Fruit fly (Drosophila melanogaster) whole organism, embryonic: Measurements from ENCODE around the gene Miga.

Source experiments
- BtbVII ChIP-seq: fragments of 200-800 bp; sonication (Bioruptor generic); optimal IDR thresholded peaks from 3 replicates; lab custom pipeline; 2017; ENCODE audit warnings: missing biosample characterization, mild to moderate bottlenecking, missing genetic modification characterization
- CG10274 ChIP-seq: fragments of 200-800 bp; sonication (Bioruptor generic); optimal IDR thresholded peaks from 3 replicates; lab custom pipeline; 2017; ENCODE audit warnings: missing biosample characterization, mild to moderate bottlenecking, missing genetic modification characterization
- CG10366 ChIP-seq: fragments of 200-800 bp; sonication (Bioruptor generic); IDR thresholded peaks from 2 replicates; pipeline ENCODE4 v1.3.6; 2022; ENCODE audit warnings: missing biosample characterization, missing genetic modification characterization
- CG10462 ChIP-seq: fragments of 200-800 bp; sonication (Bioruptor generic); optimal IDR thresholded peaks from 2 replicates; lab custom pipeline; 2016; ENCODE audit warnings: missing biosample characterization, missing genetic modification characterization
- CG12391 ChIP-seq: fragments of 200-800 bp; sonication (Bioruptor generic); optimal IDR thresholded peaks from 3 replicates; lab custom pipeline; 2018; ENCODE audit warnings: missing biosample characterization, mild to moderate bottlenecking, missing genetic modification characterization, moderate library complexity
- CG16815 ChIP-seq: fragments of 200-800 bp; sonication (Bioruptor generic); optimal IDR thresholded peaks from 3 replicates; lab custom pipeline; 2017; ENCODE audit warnings: missing biosample characterization, mild to moderate bottlenecking, missing genetic modification characterization
- CG17385 ChIP-seq: fragments of 200-800 bp; sonication (Bioruptor generic); optimal IDR thresholded peaks from 3 replicates; lab custom pipeline; 2018; ENCODE audit warnings: missing biosample characterization, mild to moderate bottlenecking, missing genetic modification characterization
- CG2120 ChIP-seq: fragments of 200-800 bp; sonication (Bioruptor generic); optimal IDR thresholded peaks from 3 replicates; lab custom pipeline; 2016; ENCODE audit warnings: missing biosample characterization, missing genetic modification characterization
- CG30431 ChIP-seq: fragments of 200-800 bp; sonication (Bioruptor generic); optimal IDR thresholded peaks from 2 replicates; lab custom pipeline; 2017; ENCODE audit warnings: missing biosample characterization, missing genetic modification characterization
- CG3065 ChIP-seq: fragments of 200-800 bp; sonication (Bioruptor generic); optimal IDR thresholded peaks from 2 replicates; lab custom pipeline; 2016; ENCODE audit warnings: missing biosample characterization, missing genetic modification characterization
- CG34376 ChIP-seq: fragments of 200-800 bp; sonication (Bioruptor generic); optimal IDR thresholded peaks from 2 replicates; lab custom pipeline; 2018; ENCODE audit warnings: missing biosample characterization, mild to moderate bottlenecking, missing genetic modification characterization
- CG3838 ChIP-seq: fragments of 200-800 bp; sonication (Bioruptor generic); optimal IDR thresholded peaks from 3 replicates; lab custom pipeline; 2016; ENCODE audit warnings: missing biosample characterization, missing genetic modification characterization
- CG6254 ChIP-seq: fragments of 200-800 bp; sonication (Bioruptor generic); optimal IDR thresholded peaks from 3 replicates; lab custom pipeline; 2017; ENCODE audit warnings: mild to moderate bottlenecking, missing biosample characterization, missing genetic modification reagents, missing genetic modification characterization
- CG6765 ChIP-seq: fragments of 200-800 bp; sonication (Bioruptor generic); optimal IDR thresholded peaks from 3 replicates; lab custom pipeline; 2017; ENCODE audit warnings: missing biosample characterization, mild to moderate bottlenecking, missing genetic modification characterization
- CG7556 ChIP-seq: fragments of 200-800 bp; sonication (Bioruptor generic); optimal IDR thresholded peaks from 2 replicates; lab custom pipeline; 2017; ENCODE audit warnings: missing biosample characterization, mild to moderate bottlenecking, missing genetic modification characterization
- CG7839 ChIP-seq: fragments of 200-800 bp; sonication (Bioruptor generic); optimal IDR thresholded peaks from 3 replicates; lab custom pipeline; 2018; ENCODE audit warnings: missing biosample characterization, mild to moderate bottlenecking, missing genetic modification characterization, moderate library complexity
- Camta ChIP-seq: fragments of 200-800 bp; sonication (Bioruptor generic); optimal IDR thresholded peaks from 2 replicates; lab custom pipeline; 2016; ENCODE audit warnings: missing biosample characterization, missing genetic modification characterization
- CkIIα-i1 ChIP-seq: fragments of 200-800 bp; sonication (Bioruptor generic); IDR thresholded peaks from 2 replicates; pipeline ENCODE4 v1.3.6; 2022; ENCODE audit warnings: missing biosample characterization, missing genetic modification characterization
- Dip2 ChIP-seq: fragments of 200-800 bp; sonication (Bioruptor generic); IDR thresholded peaks from 2 replicates; pipeline ENCODE4 v1.3.6; 2022; ENCODE audit warnings: missing biosample characterization, missing genetic modification characterization
- Doc3 ChIP-seq: fragments of 200-800 bp; sonication (Bioruptor generic); IDR thresholded peaks from 3 replicates; pipeline ENCODE4 v1.3.6; 2022; ENCODE audit warnings: missing biosample characterization, missing genetic modification characterization; ENCODE audit not compliant: partially characterized antibody
- Eip74EF ChIP-seq, 2 experiments: fragments of 200-800 bp in 1 of 2; fragments of >200 bp in 1 of 2; sonication (Bioruptor generic) in 1 of 2; optimal IDR thresholded peaks; 2 replicates each; lab custom pipeline; 2017 to 2019; ENCODE audit warnings: missing biosample characterization in 2 of 2, missing genetic modification characterization in 2 of 2, mild to moderate bottlenecking in 1 of 2, moderate library complexity in 1 of 2
- HHEX ChIP-seq: fragments of 200-800 bp; sonication (Bioruptor generic); optimal IDR thresholded peaks from 3 replicates; lab custom pipeline; 2017; ENCODE audit warnings: missing biosample characterization, mild to moderate bottlenecking, missing genetic modification characterization, missing genetic modification reagents
- Optix ChIP-seq: fragments of 200-800 bp; sonication (Bioruptor generic); IDR thresholded peaks from 3 replicates; pipeline ENCODE4 v1.3.6; 2022; ENCODE audit warnings: missing biosample characterization, missing genetic modification characterization
- PHDP ChIP-seq: fragments of 200-800 bp; sonication (Bioruptor generic); optimal IDR thresholded peaks from 3 replicates; lab custom pipeline; 2018; ENCODE audit warnings: missing biosample characterization, mild to moderate bottlenecking, missing genetic modification characterization, moderate library complexity
- Ptx1 ChIP-seq: fragments of 200-800 bp; sonication (Bioruptor generic); IDR thresholded peaks from 2 replicates; pipeline ENCODE4 v1.3.6; 2022; ENCODE audit warnings: missing biosample characterization, missing genetic modification characterization
- Six4 ChIP-seq: fragments of 200-800 bp; sonication (Bioruptor generic); optimal IDR thresholded peaks from 2 replicates; lab custom pipeline; 2016; ENCODE audit warnings: missing biosample characterization, missing genetic modification characterization
- Sry-δ ChIP-seq: fragments of 200-800 bp; sonication (Bioruptor generic); optimal IDR thresholded peaks from 2 replicates; lab custom pipeline; 2016; ENCODE audit warnings: missing biosample characterization, missing genetic modification characterization
- Xrp1 ChIP-seq: fragments of 200-800 bp; sonication (Bioruptor generic); IDR thresholded peaks from 2 replicates; pipeline ENCODE4 v1.3.6; 2022; ENCODE audit warnings: missing biosample characterization, missing genetic modification characterization
- ara ChIP-seq: fragments of 200-800 bp; sonication (Bioruptor generic); IDR thresholded peaks from 2 replicates; pipeline ENCODE4 v1.3.6; 2022; ENCODE audit warnings: missing biosample characterization, missing genetic modification characterization
- bigmax ChIP-seq: fragments of 200-800 bp; sonication (Bioruptor generic); optimal IDR thresholded peaks from 2 replicates; lab custom pipeline; 2018; ENCODE audit warnings: missing biosample characterization, mild to moderate bottlenecking, missing genetic modification characterization
- dpn ChIP-seq, 2 experiments: fragments of 200-800 bp; sonication (Bioruptor generic); optimal IDR thresholded peaks; 3 replicates each; lab custom pipeline; 2016; ENCODE audit warnings: missing biosample characterization in 2 of 2, missing genetic modification characterization in 2 of 2
- ems ChIP-seq: fragments of 200-800 bp; sonication (Bioruptor generic); optimal IDR thresholded peaks from 3 replicates; lab custom pipeline; 2016; ENCODE audit warnings: missing biosample characterization, missing genetic modification characterization
- gt ChIP-seq: fragments of 200-800 bp; sonication (Bioruptor generic); IDR thresholded peaks from 2 replicates; pipeline ENCODE4 v1.3.6; 2022; ENCODE audit warnings: missing biosample characterization, missing genetic modification characterization
- ham ChIP-seq: fragments of 200-800 bp; sonication (Bioruptor generic); IDR thresholded peaks from 2 replicates; pipeline ENCODE4 v1.3.6; 2022; ENCODE audit warnings: missing biosample characterization, missing genetic modification characterization
- kah ChIP-seq: fragments of 200-800 bp; sonication (Bioruptor generic); optimal IDR thresholded peaks from 2 replicates; lab custom pipeline; 2018; ENCODE audit warnings: missing biosample characterization, mild to moderate bottlenecking, missing genetic modification characterization
- lov ChIP-seq, 2 experiments: fragments of 200-800 bp in 1 of 2; fragments of >200 bp in 1 of 2; sonication (Bioruptor generic) in 1 of 2; IDR thresholded peaks in 1 of 2; optimal IDR thresholded peaks in 1 of 2; 2 replicates in 1 of 2; 3 replicates in 1 of 2; pipeline versions ENCODE4 v1.3.6 to Lab custom; 2017 to 2022; ENCODE audit warnings: missing biosample characterization in 1 of 2, missing genetic modification characterization in 1 of 2
- odd ChIP-seq: fragments of 200-800 bp; sonication (Bioruptor generic); optimal IDR thresholded peaks from 2 replicates; lab custom pipeline; 2017; ENCODE audit warnings: missing biosample characterization, mild to moderate bottlenecking, missing genetic modification characterization
- pan ChIP-seq, 4 experiments: fragments of >200 bp in 3 of 4; fragments of 200-800 bp in 1 of 4; sonication (Bioruptor generic) in 1 of 4; optimal IDR thresholded peaks in 3 of 4; IDR thresholded peaks in 1 of 4; 2 replicates each; pipeline versions ENCODE4 v1.3.6 to Lab custom; 2017 to 2022; ENCODE audit warnings: missing biosample characterization in 2 of 4, missing genetic modification characterization in 2 of 4, mixed read lengths in 1 of 4
- peb ChIP-seq: fragments of 200-800 bp; sonication (Bioruptor generic); IDR thresholded peaks from 2 replicates; pipeline ENCODE4 v1.3.6; 2022; ENCODE audit warnings: missing biosample characterization, missing genetic modification characterization
- pho ChIP-seq: fragments of 200-800 bp; sonication (Bioruptor generic); optimal IDR thresholded peaks from 2 replicates; lab custom pipeline; 2016; ENCODE audit warnings: missing biosample characterization, missing genetic modification characterization
- psq ChIP-seq: fragments of 200-800 bp; sonication (Bioruptor generic); optimal IDR thresholded peaks from 2 replicates; lab custom pipeline; 2017; ENCODE audit warnings: missing biosample characterization, missing genetic modification characterization
- sd ChIP-seq: fragments of 200-800 bp; sonication (Bioruptor generic); optimal IDR thresholded peaks from 3 replicates; lab custom pipeline; 2018; ENCODE audit warnings: missing biosample characterization, mild to moderate bottlenecking, missing genetic modification characterization, moderate library complexity
- slbo ChIP-seq: fragments of 200-800 bp; sonication (Bioruptor generic); IDR thresholded peaks from 2 replicates; pipeline ENCODE4 v1.3.6; 2022; ENCODE audit warnings: missing biosample characterization, missing genetic modification characterization
- slp2 ChIP-seq: fragments of 200-800 bp; sonication (Bioruptor generic); optimal IDR thresholded peaks from 2 replicates; lab custom pipeline; 2016; ENCODE audit warnings: missing biosample characterization, missing genetic modification characterization
- sob ChIP-seq: fragments of 200-800 bp; sonication (Bioruptor generic); IDR thresholded peaks from 2 replicates; pipeline ENCODE4 v1.3.6; 2022; ENCODE audit warnings: missing biosample characterization, missing genetic modification characterization
- tx ChIP-seq: fragments of 200-800 bp; sonication (Bioruptor generic); optimal IDR thresholded peaks from 2 replicates; lab custom pipeline; 2016; ENCODE audit warnings: missing biosample characterization, missing genetic modification characterization
- usp ChIP-seq: fragments of >200 bp; optimal IDR thresholded peaks from 2 replicates; lab custom pipeline; 2017; ENCODE audit warnings: missing biosample characterization, missing genetic modification characterization
- wek ChIP-seq: fragments of 200-800 bp; sonication (Bioruptor generic); optimal IDR thresholded peaks from 3 replicates; lab custom pipeline; 2018; ENCODE audit warnings: missing biosample characterization, mild to moderate bottlenecking, missing genetic modification characterization, moderate library complexity
- yki ChIP-seq: fragments of >200 bp; optimal IDR thresholded peaks from 3 replicates; lab custom pipeline; 2018
- zen ChIP-seq: fragments of 200-800 bp; sonication (Bioruptor generic); optimal IDR thresholded peaks from 3 replicates; lab custom pipeline; 2018; ENCODE audit warnings: missing biosample characterization, mild to moderate bottlenecking, missing genetic modification characterization, moderate library complexity

Gene Miga

dm6 chrX:8420772-8421448 lies 16.7 kb downstream of the Miga start (continued):
- TF ChIP-seq CG7556 (GFP tag; lab: Kevin White, UChicago), result no peak
- no peak for TF ChIP-seq CG10462 (GFP tag; lab: Kevin White, UChicago)
- no peak for TF ChIP-seq tx (GFP tag; lab: Kevin White, UChicago)
- TF ChIP-seq CG17385 (GFP tag; lab: Kevin White, UChicago), result peak; percentile 51
- peak; percentile 30 for TF ChIP-seq CG2120
- no peak for TF ChIP-seq bigmax (GFP tag; lab: Kevin White, UChicago)
- TF ChIP-seq slp2 (GFP tag; lab: Kevin White, UChicago), result no peak
- no peak for TF ChIP-seq CG30431
- TF ChIP-seq CG12391 (tag; lab: Kevin White, UChicago), result no peak
- no peak for TF ChIP-seq pan (optimal IDR thresholded peaks at IDR 0.05; lab: Kevin White, UChicago)
- TF ChIP-seq pan (GFP tag; optimal IDR thresholded peaks at IDR 0.05 in 1 of 2, IDR thresholded peaks at IDR 0.05 in 1 of 2), result peak in 1 of 2 experiments; percentile 9
- TF ChIP-seq CG3065 (GFP tag; lab: Kevin White, UChicago), result no peak
- TF ChIP-seq PHDP (tag; lab: Kevin White, UChicago), result peak; percentile 13
- TF ChIP-seq Xrp1, result peak; percentile 21; the same call in 1 of the 2 replicates
- TF ChIP-seq Ptx1, result no peak
- no peak for TF ChIP-seq usp (GFP tag; lab: Kevin White, UChicago)
- TF ChIP-seq CG10274 (GFP tag; lab: Kevin White, UChicago), result no peak
- no peak for TF ChIP-seq zen (tag; lab: Kevin White, UChicago)
- TF ChIP-seq CG10366 (GFP tag; lab: Robert Waterston, UW), result no peak
- no peak for TF ChIP-seq Camta (GFP tag; lab: Kevin White, UChicago)
- TF ChIP-seq sob (GFP tag; lab: Robert Waterston, UW), result no peak
- no peak for TF ChIP-seq CG6765 (GFP tag; lab: Kevin White, UChicago)
- no peak for TF ChIP-seq Sry-δ
- no peak for TF ChIP-seq slbo (GFP tag; lab: Robert Waterston, UW)
- TF ChIP-seq psq (GFP tag; lab: Kevin White, UChicago), result no peak
- peak; percentile 99 for TF ChIP-seq yki (lab: Kevin White, UChicago)
- TF ChIP-seq pho, result no peak
- TF ChIP-seq kah (GFP tag; lab: Kevin White, UChicago), result peak; percentile 27
- no peak for TF ChIP-seq ham (GFP tag; lab: Robert Waterston, UW)
- no peak for TF ChIP-seq peb (GFP tag; lab: Robert Waterston, UW)
- no peak for TF ChIP-seq CG6254 (GFP tag; lab: Kevin White, UChicago)
- TF ChIP-seq CkIIα-i1 (GFP tag; lab: Robert Waterston, UW), result no peak
- TF ChIP-seq CG7839 (tag; lab: Kevin White, UChicago), result no peak
- peak; percentile 30 for TF ChIP-seq CG34376 (GFP tag; lab: Kevin White, UChicago)
- TF ChIP-seq Optix (GFP tag; lab: Robert Waterston, UW), result no peak
- no peak for TF ChIP-seq Doc3 (GFP tag; lab: Robert Waterston, UW)
- no peak for TF ChIP-seq CG3838 (GFP tag; lab: Kevin White, UChicago)
- TF ChIP-seq CG16815, result no peak
- no peak for TF ChIP-seq lov (optimal IDR thresholded peaks at IDR 0.05; lab: Kevin White, UChicago)
- TF ChIP-seq lov (GFP tag; IDR thresholded peaks at IDR 0.05; lab: Robert Waterston, UW), result no peak
- TF ChIP-seq Eip74EF (GFP tag; optimal IDR thresholded peaks at IDR 0.05; lab: Kevin White, UChicago), result peak in 1 of 2 experiments; percentile 2
- TF ChIP-seq odd (GFP tag; lab: Kevin White, UChicago), result no peak
- no peak for TF ChIP-seq gt (GFP tag; lab: Robert Waterston, UW)
- TF ChIP-seq BtbVII, result peak; percentile 49
- TF ChIP-seq HHEX (GFP tag; lab: Kevin White, UChicago), result no peak
- no peak for TF ChIP-seq ems (GFP tag; lab: Kevin White, UChicago)
- TF ChIP-seq Dip2 (GFP tag; lab: Robert Waterston, UW), result no peak
- TF ChIP-seq ara (GFP tag; lab: Robert Waterston, UW), result no peak
- peak; percentile 31 for TF ChIP-seq wek (GFP tag; lab: Kevin White, UChicago)
- TF ChIP-seq dpn (GFP tag; optimal IDR thresholded peaks at IDR 0.05; lab: Kevin White, UChicago), result no peak
- no peak for TF ChIP-seq sd (tag; lab: Kevin White, UChicago)
- no peak for TF ChIP-seq Six4 (GFP tag; lab: Kevin White, UChicago)
